Worm (Caenorhabditis elegans) whole organism, dauer: Measurements from ENCODE around the gene T28D6.4.

Source experiments
- unc-62 ChIP-seq: sonication (generic microtip); optimal IDR thresholded peaks from 2 replicates; lab custom pipeline; 2017; ENCODE audit warnings: missing biosample characterization, missing genetic modification reagents, missing genetic modification characterization

The T28D6.4 gene

ce11 chrIII:11390832-11391231 is 30.6 kb downstream of the T28D6.4 start:
- TF ChIP-seq unc-62 (GFP tag; lab: Kevin White, UChicago), result no peak

ce11 chrIII:11391601-11392520 is 31.6 kb downstream of the T28D6.4 start:
- TF ChIP-seq unc-62 (GFP tag; lab: Kevin White, UChicago), result no peak

- TF ChIP-seq unc-62 (GFP tag; lab: Kevin White, UChicago), result no peak
These were observed 32.5 kb downstream of the T28D6.4 start for ce11 chrIII:11392740-11393139.

- no peak for TF ChIP-seq unc-62 (GFP tag; lab: Kevin White, UChicago)
These were observed 32.9 kb downstream of the T28D6.4 start, which contains the start of gene nlp-21 for ce11 chrIII:11393162-11393561. TSS of gene nlp-21 (minus strand) at chrIII:11393262.

ce11 chrIII:11397499-11397898 is 37.2 kb downstream of the T28D6.4 start, which contains the start of gene Y47D3B.3:
TSS of gene Y47D3B.3 (plus strand) at chrIII:11397799.
- no peak for TF ChIP-seq unc-62 (GFP tag; lab: Kevin White, UChicago)

ce11 chrIII:11402717-11403116 is 42.5 kb downstream of the T28D6.4 start, which contains the start of gene Y47D3B.12:
TSS of gene Y47D3B.12 (plus strand) at chrIII:11403017.
- TF ChIP-seq unc-62 (GFP tag; lab: Kevin White, UChicago), result no peak

- no peak for TF ChIP-seq unc-62 (GFP tag; lab: Kevin White, UChicago)
These were observed 44.8 kb downstream of the T28D6.4 start, which contains the start of gene Y47D3B.4 for ce11 chrIII:11405049-11405448. TSS of gene Y47D3B.4 (plus strand) at chrIII:11405349.

ce11 chrIII:11410378-11410777 is 50.1 kb downstream of the T28D6.4 start, which contains the start of gene twk-31:
TSS of gene twk-31 (plus strand) at chrIII:11410678.
- no peak for TF ChIP-seq unc-62 (GFP tag; lab: Kevin White, UChicago)
